Fruit fly (Drosophila melanogaster) whole organism, embryonic: ENCODE measurements around the gene CIA30.

Source experiments
- ATbp ChIP-seq: fragments of 200-800 bp; sonication (Bioruptor generic); optimal IDR thresholded peaks from 2 replicates; lab custom pipeline; 2017; ENCODE audit warnings: missing biosample characterization, mild to moderate bottlenecking, missing genetic modification characterization, missing genetic modification reagents
- Aef1 ChIP-seq: fragments of 200-800 bp; sonication (Bioruptor generic); IDR thresholded peaks from 3 replicates; pipeline ENCODE4 v1.3.6; 2022; ENCODE audit warnings: missing biosample characterization, missing genetic modification characterization
- Asciz ChIP-seq: fragments of 200-800 bp; sonication (Bioruptor generic); optimal IDR thresholded peaks from 2 replicates; lab custom pipeline; 2017; ENCODE audit warnings: missing biosample characterization, mild to moderate bottlenecking, missing genetic modification characterization, missing genetic modification reagents
- BEAF-32 ChIP-seq: fragments of 200-800 bp; sonication (Bioruptor generic); optimal IDR thresholded peaks from 3 replicates; lab custom pipeline; 2017; ENCODE audit warnings: missing biosample characterization, missing genetic modification characterization, mild to moderate bottlenecking, moderate library complexity, missing genetic modification reagents
- Bdp1 ChIP-seq: fragments of 200-800 bp; sonication (Bioruptor generic); optimal IDR thresholded peaks from 3 replicates; lab custom pipeline; 2016; ENCODE audit warnings: missing biosample characterization, missing genetic modification characterization
- CG10979 ChIP-seq: fragments of 200-800 bp; sonication (Bioruptor generic); optimal IDR thresholded peaks from 2 replicates; lab custom pipeline; 2018; ENCODE audit warnings: missing biosample characterization, mild to moderate bottlenecking, missing genetic modification characterization, moderate library complexity
- CG12071 ChIP-seq: fragments of 200-800 bp; sonication (Bioruptor generic); optimal IDR thresholded peaks from 3 replicates; lab custom pipeline; 2018; ENCODE audit warnings: missing biosample characterization, mild to moderate bottlenecking, missing genetic modification characterization
- CG15601 ChIP-seq: fragments of 200-800 bp; sonication (Bioruptor generic); optimal IDR thresholded peaks from 3 replicates; lab custom pipeline; 2019; ENCODE audit warnings: missing biosample characterization, mild to moderate bottlenecking, missing genetic modification characterization, moderate library complexity
- CG15696 ChIP-seq: fragments of 200-800 bp; sonication (Bioruptor generic); optimal IDR thresholded peaks from 2 replicates; lab custom pipeline; 2019; ENCODE audit warnings: missing biosample characterization, mild to moderate bottlenecking, missing genetic modification characterization, moderate library complexity
- CG1792 ChIP-seq: fragments of 200-800 bp; sonication (Bioruptor generic); optimal IDR thresholded peaks from 2 replicates; lab custom pipeline; 2016; ENCODE audit warnings: missing biosample characterization, missing genetic modification characterization
- CG18599 ChIP-seq: fragments of 200-800 bp; sonication (Bioruptor generic); optimal IDR thresholded peaks from 3 replicates; lab custom pipeline; 2017; ENCODE audit warnings: missing biosample characterization, missing genetic modification characterization, mild to moderate bottlenecking, moderate library complexity, missing genetic modification reagents
- CG2129 ChIP-seq: fragments of 200-800 bp; sonication (Bioruptor generic); IDR thresholded peaks from 2 replicates; pipeline ENCODE4 v1.3.6; 2022; ENCODE audit warnings: missing biosample characterization, missing genetic modification characterization; ENCODE audit not compliant: partially characterized antibody
- CG30020 ChIP-seq: fragments of 200-800 bp; optimal IDR thresholded peaks from 2 replicates; lab custom pipeline; 2019; ENCODE audit warnings: missing biosample characterization, mild to moderate bottlenecking, missing genetic modification characterization, moderate library complexity
- CG3065 ChIP-seq: fragments of 200-800 bp; sonication (Bioruptor generic); optimal IDR thresholded peaks from 2 replicates; lab custom pipeline; 2016; ENCODE audit warnings: missing biosample characterization, missing genetic modification characterization
- CG34224 ChIP-seq: fragments of 200-800 bp; sonication (Bioruptor generic); IDR thresholded peaks from 3 replicates; pipeline ENCODE4 v1.3.6; 2022; ENCODE audit warnings: missing biosample characterization, missing genetic modification characterization; ENCODE audit not compliant: partially characterized antibody
- CG3847 ChIP-seq: fragments of 200-800 bp; sonication (Bioruptor generic); IDR thresholded peaks from 2 replicates; pipeline ENCODE4 v1.3.6; 2022; ENCODE audit warnings: missing biosample characterization, missing genetic modification characterization
- CG42726 ChIP-seq: fragments of 200-800 bp; sonication (Bioruptor generic); IDR thresholded peaks from 2 replicates; pipeline ENCODE4 v1.3.6; 2022; ENCODE audit warnings: missing biosample characterization, missing genetic modification characterization; ENCODE audit not compliant: partially characterized antibody
- CG4617 ChIP-seq: fragments of 200-800 bp; sonication (Bioruptor generic); optimal IDR thresholded peaks from 3 replicates; lab custom pipeline; 2016; ENCODE audit warnings: missing biosample characterization, missing genetic modification characterization, borderline replicate concordance
- CoRest ChIP-seq: fragments of 200-800 bp; sonication (Bioruptor generic); optimal IDR thresholded peaks from 3 replicates; lab custom pipeline; 2018; ENCODE audit warnings: missing biosample characterization, mild to moderate bottlenecking, missing genetic modification characterization, moderate library complexity
- Drgx ChIP-seq: fragments of 200-800 bp; sonication (Bioruptor generic); IDR thresholded peaks from 2 replicates; pipeline ENCODE4 v1.3.6; 2022; ENCODE audit warnings: missing biosample characterization, missing genetic modification characterization
- Eip74EF ChIP-seq, 2 experiments: fragments of 200-800 bp in 1 of 2; fragments of >200 bp in 1 of 2; sonication (Bioruptor generic) in 1 of 2; optimal IDR thresholded peaks; 2 replicates each; lab custom pipeline; 2017 to 2019; ENCODE audit warnings: missing biosample characterization in 2 of 2, missing genetic modification characterization in 2 of 2, mild to moderate bottlenecking in 1 of 2, moderate library complexity in 1 of 2
- Fer1 ChIP-seq: fragments of 200-800 bp; sonication (Bioruptor generic); optimal IDR thresholded peaks from 2 replicates; lab custom pipeline; 2017; ENCODE audit warnings: missing biosample characterization, mild to moderate bottlenecking, missing genetic modification characterization
- HLH3B ChIP-seq: fragments of 200-800 bp; sonication (Bioruptor generic); IDR thresholded peaks from 2 replicates; pipeline ENCODE4 v1.3.6; 2022; ENCODE audit warnings: missing biosample characterization, missing genetic modification characterization
- HmgD ChIP-seq: fragments of 200-800 bp; sonication (Bioruptor generic); optimal IDR thresholded peaks from 3 replicates; lab custom pipeline; 2016; ENCODE audit warnings: missing biosample characterization, missing genetic modification characterization
- Hr3 ChIP-seq: fragments of 200-800 bp; sonication (Bioruptor generic); optimal IDR thresholded peaks from 3 replicates; lab custom pipeline; 2016; ENCODE audit warnings: missing biosample characterization, missing genetic modification characterization
- Mad ChIP-seq: fragments of 200-800 bp; sonication (Bioruptor generic); optimal IDR thresholded peaks from 2 replicates; lab custom pipeline; 2016; ENCODE audit warnings: missing biosample characterization, missing genetic modification characterization
- NFAT ChIP-seq: fragments of 200-800 bp; sonication (Bioruptor generic); IDR thresholded peaks from 2 replicates; pipeline ENCODE4 v1.3.6; 2022; ENCODE audit warnings: missing biosample characterization, missing genetic modification characterization
- Sry-β ChIP-seq: fragments of 200-800 bp; sonication (Bioruptor generic); optimal IDR thresholded peaks from 2 replicates; lab custom pipeline; 2018; ENCODE audit warnings: missing biosample characterization, mild to moderate bottlenecking, missing genetic modification characterization, moderate library complexity
- amos ChIP-seq: fragments of 200-800 bp; sonication (Bioruptor generic); IDR thresholded peaks from 2 replicates; pipeline ENCODE4 v1.3.6; 2022; ENCODE audit warnings: missing biosample characterization, missing genetic modification characterization; ENCODE audit not compliant: partially characterized antibody
- bab2 ChIP-seq: fragments of 200-800 bp; sonication (Bioruptor generic); optimal IDR thresholded peaks from 2 replicates; lab custom pipeline; 2016; ENCODE audit warnings: missing biosample characterization, missing genetic modification characterization
- br ChIP-seq: fragments of >200 bp; optimal IDR thresholded peaks from 2 replicates; lab custom pipeline; 2017
- bsh ChIP-seq, 2 experiments: fragments of 200-800 bp; sonication (Bioruptor generic); optimal IDR thresholded peaks; 2 replicates each; lab custom pipeline; 2017 to 2018; ENCODE audit warnings: mild to moderate bottlenecking in 2 of 2, missing biosample characterization in 2 of 2, missing genetic modification characterization in 2 of 2, moderate library complexity in 1 of 2
- ci ChIP-seq: fragments of 200-800 bp; sonication (Bioruptor generic); IDR thresholded peaks from 3 replicates; pipeline ENCODE4 v1.3.6; 2022; ENCODE audit warnings: missing biosample characterization, missing genetic modification characterization
- corto ChIP-seq: fragments of 200-800 bp; sonication (Bioruptor generic); optimal IDR thresholded peaks from 2 replicates; lab custom pipeline; 2016; ENCODE audit warnings: missing biosample characterization, mild to moderate bottlenecking, missing genetic modification characterization, moderate library complexity
- dimm ChIP-seq: fragments of 200-800 bp; sonication (Bioruptor generic); IDR thresholded peaks from 2 replicates; pipeline ENCODE4 v1.3.6; 2022; ENCODE audit warnings: missing biosample characterization, missing genetic modification characterization
- gfzf ChIP-seq: fragments of 200-800 bp; sonication (Bioruptor generic); optimal IDR thresholded peaks from 2 replicates; lab custom pipeline; 2016; ENCODE audit warnings: missing biosample characterization, mild to moderate bottlenecking, missing genetic modification characterization, moderate library complexity
- insv ChIP-seq, 2 experiments: fragments of 200-800 bp; sonication (Bioruptor generic); optimal IDR thresholded peaks; 3 replicates each; lab custom pipeline; 2016 to 2018; ENCODE audit warnings: missing biosample characterization in 2 of 2, missing genetic modification characterization in 2 of 2
- inv ChIP-seq: fragments of 200-800 bp; sonication (Bioruptor generic); IDR thresholded peaks from 2 replicates; pipeline ENCODE4 v1.3.6; 2022; ENCODE audit warnings: missing biosample characterization, missing genetic modification characterization; ENCODE audit not compliant: partially characterized antibody
- jing ChIP-seq: fragments of 200-800 bp; sonication (Bioruptor generic); optimal IDR thresholded peaks from 2 replicates; lab custom pipeline; 2018; ENCODE audit warnings: missing biosample characterization, mild to moderate bottlenecking, missing genetic modification characterization
- kah ChIP-seq: fragments of 200-800 bp; sonication (Bioruptor generic); optimal IDR thresholded peaks from 2 replicates; lab custom pipeline; 2018; ENCODE audit warnings: missing biosample characterization, mild to moderate bottlenecking, missing genetic modification characterization
- kni ChIP-seq: fragments of 200-800 bp; sonication (Bioruptor generic); optimal IDR thresholded peaks from 3 replicates; lab custom pipeline; 2017; ENCODE audit warnings: mild to moderate bottlenecking, missing biosample characterization, missing genetic modification reagents, missing genetic modification characterization
- pb ChIP-seq: fragments of 200-800 bp; sonication (Bioruptor generic); optimal IDR thresholded peaks from 3 replicates; lab custom pipeline; 2016; ENCODE audit warnings: missing biosample characterization, missing genetic modification characterization
- ranshi ChIP-seq: fragments of 200-800 bp; sonication (Bioruptor generic); IDR thresholded peaks from 2 replicates; pipeline ENCODE4 v1.3.6; 2022; ENCODE audit warnings: missing biosample characterization, missing genetic modification characterization
- row ChIP-seq: fragments of 200-800 bp; sonication (Bioruptor generic); IDR thresholded peaks from 3 replicates; pipeline ENCODE4 v1.3.6; 2022; ENCODE audit warnings: missing biosample characterization, missing genetic modification characterization
- sens ChIP-seq: fragments of 200-800 bp; sonication (Bioruptor generic); peaks from one replicate; lab custom pipeline; 2016; ENCODE audit warnings: missing biosample characterization, missing genetic modification characterization
- so ChIP-seq: fragments of 200-800 bp; sonication (Bioruptor generic); IDR thresholded peaks from 3 replicates; pipeline ENCODE4 v1.3.6; 2022; ENCODE audit warnings: missing biosample characterization, missing genetic modification characterization
- stc ChIP-seq: fragments of 200-800 bp; sonication (Bioruptor generic); IDR thresholded peaks from 2 replicates; pipeline ENCODE4 v1.3.6; 2022; ENCODE audit warnings: missing biosample characterization, missing genetic modification characterization
- usp ChIP-seq: fragments of >200 bp; optimal IDR thresholded peaks from 2 replicates; lab custom pipeline; 2017; ENCODE audit warnings: missing biosample characterization, missing genetic modification characterization

The CIA30 gene

dm6 chr3R:29774360-29775193 is 37.8 kb downstream of the CIA30 start (continued):
- TF ChIP-seq CG18599 (GFP tag; lab: Kevin White, UChicago) (no peak), ranshi (GFP tag; lab: Robert Waterston, UW) (no peak; the same call in 1 of the 2 replicates), CG3847 (GFP tag; lab: Robert Waterston, UW) (no peak), CG2129 (GFP tag; lab: Robert Waterston, UW) (no peak), usp (no peak), row (GFP tag; lab: Robert Waterston, UW) (no peak; the same call in 2 of the 3 replicates), CG1792 (GFP tag; lab: Kevin White, UChicago) (no peak), gfzf (GFP tag; lab: Kevin White, UChicago) (no peak), CG12071 (GFP tag; lab: Kevin White, UChicago) (peak; percentile 29), so (GFP tag; lab: Robert Waterston, UW) (peak; percentile 47; the same call in 2 of the 3 replicates), jing (GFP tag; lab: Kevin White, UChicago) (no peak), Drgx (0 out of 2 replicates have a peak, but pooled peaks have one; percentile 37), kah (GFP tag; lab: Kevin White, UChicago) (peak; percentile 20), amos (no peak; the same call in 1 of the 2 replicates), Sry-β (no peak), sens (GFP tag; lab: Kevin White, UChicago) (peak; percentile 31), CG3065 (GFP tag; lab: Kevin White, UChicago) (no peak), br (lab: Kevin White, UChicago) (no peak), CG42726 (GFP tag; lab: Robert Waterston, UW) (no peak), kni (peak; percentile 46), CG15696 (tag; lab: Kevin White, UChicago) (peak; percentile 16), ci (GFP tag; lab: Robert Waterston, UW) (peak; percentile 57; the same call in 1 of the 3 replicates), Eip74EF (GFP tag; optimal IDR thresholded peaks at IDR 0.05; lab: Kevin White, UChicago) (no peak), CG30020 (no peak), insv (GFP tag; optimal IDR thresholded peaks at IDR 0.05; lab: Kevin White, UChicago) (peak; percentile 44 to 91), bsh (GFP tag; optimal IDR thresholded peaks at IDR 0.05; lab: Kevin White, UChicago) (peak in 1 of 2 experiments; percentile 9), CG34224 (GFP tag; lab: Robert Waterston, UW) (peak; percentile 85), CG15601 (peak; percentile 25), dimm (GFP tag; lab: Robert Waterston, UW) (no peak), Mad (no peak), bab2 (no peak), stc (GFP tag; lab: Robert Waterston, UW) (peak; percentile 10; the same call in 1 of the 2 replicates), CG4617 (no peak), NFAT (GFP tag; lab: Robert Waterston, UW) (peak; percentile 3; the same call in 1 of the 2 replicates), Bdp1 (no peak), HLH3B (GFP tag; lab: Robert Waterston, UW) (no peak; the same call in 1 of the 2 replicates), Aef1 (GFP tag; lab: Robert Waterston, UW) (no peak), Hr3 (GFP tag; lab: Kevin White, UChicago) (no peak), ATbp (peak; percentile 40), Asciz (GFP tag; lab: Kevin White, UChicago) (no peak), CoRest (tag; lab: Kevin White, UChicago) (no peak), Fer1 (peak; percentile 38), BEAF-32 (GFP tag; lab: Kevin White, UChicago) (no peak), pb (GFP tag; lab: Kevin White, UChicago) (no peak), inv (GFP tag; lab: Robert Waterston, UW) (no peak), HmgD (GFP tag; lab: Kevin White, UChicago) (no peak), CG10979 (tag; lab: Kevin White, UChicago) (no peak), corto (GFP tag; lab: Kevin White, UChicago) (peak; percentile 55)
